Fruit fly (Drosophila melanogaster): ENCODE results near the gene chm.

The chm gene

DNA sequence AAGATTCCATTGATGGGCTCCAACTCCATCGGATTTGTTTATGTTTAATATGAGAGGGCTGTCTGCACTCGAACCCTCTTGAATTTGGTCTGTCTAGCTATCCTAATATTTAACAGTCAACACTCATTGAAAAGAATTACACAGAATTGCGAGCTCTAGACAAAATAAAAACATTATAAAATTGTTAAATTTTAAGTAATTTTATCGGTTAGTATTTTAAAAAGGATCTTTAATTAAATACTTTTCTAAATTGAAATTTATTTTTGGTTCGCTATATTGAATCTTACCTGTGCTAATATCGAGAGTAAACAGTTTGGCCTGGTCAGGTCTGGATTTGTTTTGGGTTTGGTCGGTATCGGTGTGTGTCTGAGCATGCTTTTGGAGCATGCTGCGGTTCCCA lies 10.6 kb upstream of the chm start (continued):
- TF ChIP-seq CG2120 (GFP tag; optimal IDR thresholded peaks at IDR 0.05) (peak; percentile 80), CG15011 (GFP tag; optimal IDR thresholded peaks at IDR 0.05) (peak; percentile 42), D19B (GFP tag; optimal IDR thresholded peaks at IDR 0.05) (peak; percentile 24), CG5245 (GFP tag; optimal IDR thresholded peaks at IDR 0.05) (peak; percentile 23), Adf1 (GFP tag; IDR thresholded peaks at IDR 0.05) (peak; percentile 58), yki (optimal IDR thresholded peaks at IDR 0.05) (no peak), CG12391 (tag; optimal IDR thresholded peaks at IDR 0.05) (peak; percentile 71), toy (GFP tag; IDR thresholded peaks at IDR 0.05) (peak; percentile 46; the same call in 1 of the 2 replicates), lbe (GFP tag; optimal IDR thresholded peaks at IDR 0.05) (no peak), CG4404 (GFP tag; IDR thresholded peaks at IDR 0.05) (peak; percentile 62; the same call in 1 of the 2 replicates), cato (GFP tag; optimal IDR thresholded peaks at IDR 0.05; ENCODE audit: borderline replicate concordance) (no peak), Med (GFP tag) (peak; percentile 75), CG2116 (GFP tag; optimal IDR thresholded peaks at IDR 0.05) (peak; percentile 9), Nf-YC (tag; optimal IDR thresholded peaks at IDR 0.05) (peak; percentile 42), z (GFP tag; IDR thresholded peaks at IDR 0.05) (no peak), CG7928 (GFP tag; optimal IDR thresholded peaks at IDR 0.05) (peak; percentile 12), C15 (GFP tag; IDR thresholded peaks at IDR 0.05) (no peak), unc-4 (GFP tag; IDR thresholded peaks at IDR 0.05; ENCODE audit: partially characterized antibody) (no peak), CG7786 (GFP tag; optimal IDR thresholded peaks at IDR 0.05) (peak; percentile 13), kni (GFP tag; optimal IDR thresholded peaks at IDR 0.05) (no peak), Mad (GFP tag; optimal IDR thresholded peaks at IDR 0.05) (peak; percentile 5), tna (GFP tag; IDR thresholded peaks at IDR 0.05; ENCODE audit: partially characterized antibody) (no peak), hkb (optimal IDR thresholded peaks at IDR 0.05) (no peak), hkb (GFP tag; IDR thresholded peaks at IDR 0.05) (peak; percentile 73), CG12104 (GFP tag; optimal IDR thresholded peaks at IDR 0.05) (peak; percentile 56), otp (GFP tag; IDR thresholded peaks at IDR 0.05) (no peak), CG10321 (GFP tag; IDR thresholded peaks at IDR 0.05) (peak; percentile 32; the same call in 1 of the 2 replicates), lab (GFP tag; optimal IDR thresholded peaks at IDR 0.05) (peak; percentile 78), CG18262 (tag; optimal IDR thresholded peaks at IDR 0.05) (peak; percentile 72), kay (GFP tag; optimal IDR thresholded peaks at IDR 0.05) (no peak), CG4617 (GFP tag; optimal IDR thresholded peaks at IDR 0.05; ENCODE audit: borderline replicate concordance) (no peak), Spps (tag; optimal IDR thresholded peaks at IDR 0.05) (peak; percentile 52), CG17328 (GFP tag; IDR thresholded peaks at IDR 0.05) (peak; percentile 67), CG10959 (GFP tag; IDR thresholded peaks at IDR 0.05) (peak; percentile 66; the same call in 1 of the 2 replicates), en (GFP tag; optimal IDR thresholded peaks at IDR 0.05) (no peak), croc (GFP tag; conservative IDR thresholded peaks at IDR 0.05) (0 out of 3 replicates have a peak, but pooled peaks have one; percentile 23), Atf6 (GFP tag; IDR thresholded peaks at IDR 0.05) (peak; percentile 76), CG10147 (GFP tag; optimal IDR thresholded peaks at IDR 0.05) (peak; percentile 78), CG12299 (tag; optimal IDR thresholded peaks at IDR 0.05) (peak; percentile 71), NK7.1 (GFP tag; optimal IDR thresholded peaks at IDR 0.05) (no peak), CG14050 (GFP tag; IDR thresholded peaks at IDR 0.05) (no peak; the same call in 2 of the 3 replicates), CG8944 (GFP tag; optimal IDR thresholded peaks at IDR 0.05) (peak; percentile 22), inv (GFP tag; IDR thresholded peaks at IDR 0.05; ENCODE audit: partially characterized antibody) (no peak), Dp (GFP tag; optimal IDR thresholded peaks at IDR 0.05) (no peak), ems (GFP tag; optimal IDR thresholded peaks at IDR 0.05) (no peak), jigr1 (GFP tag; IDR thresholded peaks at IDR 0.05) (peak; percentile 59; the same call in 1 of the 3 replicates), D19A (tag; optimal IDR thresholded peaks at IDR 0.05) (peak; percentile 60), CG14860 (GFP tag; IDR thresholded peaks at IDR 0.05; ENCODE audit: partially characterized antibody) (no peak), HLH4C (GFP tag; IDR thresholded peaks at IDR 0.05; ENCODE audit: partially characterized antibody) (no peak), so (GFP tag; IDR thresholded peaks at IDR 0.05) (peak; percentile 63; the same call in 2 of the 3 replicates), gsb-n (tag; optimal IDR thresholded peaks at IDR 0.05) (peak; percentile 79), pum (GFP tag; optimal IDR thresholded peaks at IDR 0.05) (no peak)

Data from whole organism, embryonic.